Worm (Caenorhabditis elegans) whole organism, mixed stage, embryonic: ENCODE measurements around the gene nsun-5.

ENCODE experiments used
- ceh-43 ChIP-seq: fragments of 200-800 bp; sonication (Bioruptor generic); optimal IDR thresholded peaks from 2 replicates; lab custom pipeline; 2018; ENCODE audit warnings: mild to moderate bottlenecking, missing genetic modification characterization, moderate library complexity, missing compliant biosample characterization
- elt-1 ChIP-seq: sonication (generic microtip); optimal IDR thresholded peaks from 2 replicates; lab custom pipeline; 2017; ENCODE audit warnings: missing genetic modification characterization, mild to moderate bottlenecking, missing compliant biosample characterization, antibody characterized with exemption, moderate library complexity, borderline replicate concordance; ENCODE audit not compliant: insufficient read depth
- elt-3 ChIP-seq: fragments of 150-350 bp; optimal IDR thresholded peaks from 2 replicates; lab custom pipeline; 2014; ENCODE audit warnings: missing biosample characterization, missing genetic modification characterization
- nhr-12 ChIP-seq: fragments of 150-350 bp; optimal IDR thresholded peaks from 2 replicates; lab custom pipeline; 2014; ENCODE audit warnings: missing biosample characterization, missing genetic modification characterization
- nhr-237 ChIP-seq: fragments of 150-350 bp; optimal IDR thresholded peaks from 2 replicates; lab custom pipeline; 2014; ENCODE audit warnings: missing biosample characterization, missing genetic modification characterization
- pha-4 ChIP-seq: fragments of 150-350 bp; optimal IDR thresholded peaks from 2 replicates; lab custom pipeline; 2018; ENCODE audit warnings: missing biosample characterization, missing genetic modification reagents, missing genetic modification characterization
- snpc-4 ChIP-seq: fragments of 150-350 bp; optimal IDR thresholded peaks from 2 replicates; lab custom pipeline; 2014; ENCODE audit warnings: missing biosample characterization, missing genetic modification characterization
- unc-39 ChIP-seq: fragments of 150-350 bp; optimal IDR thresholded peaks from 2 replicates; lab custom pipeline; 2014; ENCODE audit warnings: missing biosample characterization, missing genetic modification characterization
- ztf-11 ChIP-seq: fragments of 150-350 bp; optimal IDR thresholded peaks from 2 replicates; lab custom pipeline; 2014; ENCODE audit warnings: missing biosample characterization, missing genetic modification characterization

ce11 chrII:14938319-14938718 lies 31.1 kb upstream of the nsun-5 start:
- TF ChIP-seq pha-4 (tag; lab: Kevin White, UChicago) (no peak), elt-3 (tag; lab: Kevin White, UChicago) (no peak), unc-39 (tag; lab: Kevin White, UChicago) (no peak), nhr-237 (tag; lab: Kevin White, UChicago) (no peak), ceh-43 (no peak), ztf-11 (tag; lab: Kevin White, UChicago) (no peak), snpc-4 (tag; lab: Kevin White, UChicago) (no peak), nhr-12 (tag; lab: Kevin White, UChicago) (no peak), elt-1 (tag; lab: Kevin White, UChicago) (no peak)
